Fruit fly (Drosophila melanogaster): ENCODE data around the gene CG31468.

CG31468 gene

DNA sequence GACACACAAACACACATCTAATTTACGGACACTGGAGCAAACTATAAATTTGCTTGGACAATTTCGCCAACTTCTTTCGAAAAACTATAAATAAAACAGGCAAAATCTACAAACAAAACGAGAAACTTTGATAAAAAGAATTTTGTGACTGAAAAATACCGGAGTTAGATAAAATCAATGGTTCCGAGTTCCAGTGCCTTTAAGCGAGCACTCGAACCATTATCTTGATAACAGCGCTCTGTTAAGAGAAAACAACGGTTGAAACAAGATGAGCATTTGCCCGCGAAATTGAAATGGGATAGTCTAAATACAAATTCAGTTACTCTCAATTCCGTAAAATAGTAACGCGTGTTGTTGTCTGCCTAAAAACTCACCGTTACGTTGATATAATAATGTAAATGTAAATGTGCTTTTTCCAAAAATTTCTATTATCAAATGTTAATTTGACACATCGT, 5.5 kb downstream of the CG31468 start, which contains the start of gene CG10254:
Gene CG10254 (minus strand): TSS at position 405 of the 455 bp plus-strand sequence.
- no peak for TF ChIP-seq Sp1 (GFP tag; optimal IDR thresholded peaks at IDR 0.05)
- TF ChIP-seq Mio (GFP tag; optimal IDR thresholded peaks at IDR 0.05), result no peak
- TF ChIP-seq br (GFP tag; optimal IDR thresholded peaks at IDR 0.05), result no peak
- no peak for TF ChIP-seq usp (GFP tag; optimal IDR thresholded peaks at IDR 0.05)
- no peak for TF ChIP-seq h (GFP tag; optimal IDR thresholded peaks at IDR 0.05)
- no peak for TF ChIP-seq sage (GFP tag; optimal IDR thresholded peaks at IDR 0.05)
- no peak for TF ChIP-seq Dfd (GFP tag; optimal IDR thresholded peaks at IDR 0.05)
- TF ChIP-seq Hr83 (GFP tag; optimal IDR thresholded peaks at IDR 0.05; ENCODE audit: poor library complexity, severe bottlenecking), result no peak
- no peak for TF ChIP-seq tai (GFP tag; optimal IDR thresholded peaks at IDR 0.05)
- no peak for TF ChIP-seq woc (GFP tag; optimal IDR thresholded peaks at IDR 0.05)
- TF ChIP-seq CrebA (GFP tag; optimal IDR thresholded peaks at IDR 0.05; ENCODE audit: borderline replicate concordance), result no peak
- TF ChIP-seq rgr (GFP tag; optimal IDR thresholded peaks at IDR 0.05), result no peak
- no peak for TF ChIP-seq pan (optimal IDR thresholded peaks at IDR 0.05)
- no peak for TF ChIP-seq fru (GFP tag; optimal IDR thresholded peaks at IDR 0.05)
- no peak for TF ChIP-seq Hnf4 (GFP tag; optimal IDR thresholded peaks at IDR 0.05)
- no peak for TF ChIP-seq OdsH (GFP tag; optimal IDR thresholded peaks at IDR 0.05)

DNA sequence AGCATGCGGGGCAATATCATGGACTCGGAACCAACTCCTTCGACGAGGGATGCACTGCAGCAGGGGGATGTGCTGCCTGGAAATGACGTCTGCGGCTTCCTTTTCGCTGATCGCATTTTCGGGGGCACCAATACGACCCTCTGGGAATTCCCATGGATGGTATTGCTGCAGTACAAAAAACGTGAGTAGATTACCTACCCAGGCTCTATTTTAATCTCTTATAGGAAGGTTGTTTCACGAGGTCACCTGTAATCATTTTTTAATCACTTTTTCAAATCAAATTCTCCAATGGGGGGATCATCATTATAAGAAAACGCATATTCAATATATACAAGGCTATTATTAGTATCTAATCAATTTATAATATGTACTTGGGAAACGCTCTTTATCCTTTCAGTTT, 13.2 kb downstream of the CG31468 start:
- TF ChIP-seq N (GFP tag; optimal IDR thresholded peaks at IDR 0.05) (no peak), dmrt93B (GFP tag; optimal IDR thresholded peaks at IDR 0.05) (no peak), foxo (GFP tag; optimal IDR thresholded peaks at IDR 0.05) (no peak), CrebA (GFP tag; optimal IDR thresholded peaks at IDR 0.05; ENCODE audit: borderline replicate concordance) (no peak), Jra (GFP tag; optimal IDR thresholded peaks at IDR 0.05) (no peak), br (GFP tag; optimal IDR thresholded peaks at IDR 0.05) (no peak), Rel (GFP tag; optimal IDR thresholded peaks at IDR 0.05) (no peak), Rel (tag; optimal IDR thresholded peaks at IDR 0.05) (peak; percentile 86), psq (GFP tag; optimal IDR thresholded peaks at IDR 0.05) (no peak)

DNA sequence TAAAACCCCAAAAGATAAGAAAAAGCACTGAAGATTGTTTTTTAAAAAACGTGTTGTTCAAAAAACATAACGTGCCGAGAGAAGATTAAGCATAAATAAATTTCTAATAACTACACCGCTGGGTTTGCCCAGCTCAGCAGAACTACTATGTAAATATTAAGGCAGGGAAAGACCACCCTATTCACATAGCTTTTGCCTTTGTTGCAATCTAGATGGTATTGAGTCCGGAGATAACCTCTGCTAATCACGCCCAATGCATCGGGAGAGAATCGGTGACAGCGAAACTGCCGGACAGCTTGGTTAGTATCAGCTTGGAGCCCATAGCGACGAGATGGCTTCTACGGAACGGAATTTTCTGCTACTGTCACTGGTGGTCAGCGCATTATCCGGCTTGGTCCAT, 14.2 kb downstream of the CG31468 start, which contains the start of gene SPE:
Gene SPE (plus strand): TSS at position 301 of the 400 bp plus-strand sequence.
- TF ChIP-seq Rel (GFP tag; optimal IDR thresholded peaks at IDR 0.05) (no peak), Rel (tag; optimal IDR thresholded peaks at IDR 0.05) (peak; percentile 68), GATAd (GFP tag; optimal IDR thresholded peaks at IDR 0.05) (no peak)

DNA sequence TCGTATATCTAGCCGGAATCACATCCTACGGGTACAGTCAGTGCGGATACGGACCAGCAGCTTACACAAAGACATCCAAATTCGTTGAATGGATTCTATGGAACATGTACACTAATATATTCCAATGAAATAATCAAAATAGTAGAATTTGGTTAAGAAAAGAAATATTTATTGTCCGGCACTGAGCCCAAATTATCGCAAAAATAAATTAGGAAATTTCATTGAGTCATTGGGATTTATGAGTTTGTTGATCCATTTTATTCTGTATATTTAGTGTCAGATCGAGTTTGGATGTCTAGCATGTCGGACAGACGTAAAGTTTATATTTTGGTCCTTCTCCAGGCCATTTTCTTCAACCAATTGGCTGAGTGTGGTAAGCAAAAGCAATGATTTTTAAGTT, 16.4 kb downstream of the CG31468 start, which contains the start of gene CG18754:
Gene CG18754 (plus strand): TSS at position 301 of the 400 bp plus-strand sequence.
- TF ChIP-seq Hnf4 (GFP tag; optimal IDR thresholded peaks at IDR 0.05) (no peak), CG32264 (GFP tag; optimal IDR thresholded peaks at IDR 0.05) (no peak)

DNA sequence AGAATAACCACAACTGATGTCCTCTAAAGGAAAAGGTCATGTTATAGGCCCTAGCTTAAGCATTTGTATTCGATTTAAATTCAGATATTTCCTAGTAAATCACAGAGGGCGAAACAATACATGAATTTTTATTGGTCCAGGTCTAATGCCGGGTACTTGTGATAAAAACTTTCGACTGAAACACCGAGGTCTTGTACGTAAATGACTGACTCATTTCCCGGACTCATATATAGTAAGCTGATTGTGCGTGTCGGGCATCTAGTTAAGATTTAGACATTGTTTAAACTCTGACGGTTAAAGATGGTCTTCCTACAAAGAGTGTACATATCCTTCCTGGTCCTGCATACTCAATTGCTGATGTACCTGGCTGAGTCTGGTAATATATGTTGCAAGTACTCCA, 18.0 kb downstream of the CG31468 start, which contains the start of gene CG16710:
Gene CG16710 (plus strand): TSS at position 301 of the 400 bp plus-strand sequence.
- TF ChIP-seq N (GFP tag; optimal IDR thresholded peaks at IDR 0.05) (no peak), foxo (GFP tag; optimal IDR thresholded peaks at IDR 0.05) (no peak), fru (GFP tag; optimal IDR thresholded peaks at IDR 0.05) (no peak), Hr83 (GFP tag; optimal IDR thresholded peaks at IDR 0.05; ENCODE audit: poor library complexity, severe bottlenecking) (no peak), Jra (GFP tag; optimal IDR thresholded peaks at IDR 0.05) (no peak), rgr (GFP tag; optimal IDR thresholded peaks at IDR 0.05) (no peak), OdsH (GFP tag; optimal IDR thresholded peaks at IDR 0.05) (no peak), usp (GFP tag; optimal IDR thresholded peaks at IDR 0.05) (no peak), GATAd (GFP tag; optimal IDR thresholded peaks at IDR 0.05) (no peak)

DNA sequence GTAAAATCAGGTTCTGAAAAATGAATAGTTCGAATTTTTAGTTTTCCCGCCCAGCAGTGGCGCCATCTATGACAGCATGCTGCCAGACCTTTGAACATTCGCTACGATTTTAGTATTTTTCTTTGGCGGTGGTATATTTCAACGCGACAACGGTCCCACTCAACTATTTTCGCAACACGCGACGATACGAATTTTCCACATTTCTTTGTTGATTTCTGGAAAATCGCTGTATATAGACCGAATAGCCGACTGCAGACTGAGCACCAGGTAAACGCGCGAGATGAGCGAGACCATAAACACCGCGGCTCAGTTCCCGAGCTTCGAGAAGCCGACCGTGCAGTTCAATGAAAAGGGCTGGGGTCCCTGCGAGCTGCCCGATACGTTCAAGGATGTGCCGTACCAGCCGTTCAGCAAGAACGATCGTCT, 20.2 kb downstream of the CG31468 start, which contains the start of gene eIF3d1:
Gene eIF3d1 (plus strand): TSS at position 129 of the 426 bp plus-strand sequence.
- no peak for TF ChIP-seq Rel (GFP tag; optimal IDR thresholded peaks at IDR 0.05)
- no peak for TF ChIP-seq Rel (tag; optimal IDR thresholded peaks at IDR 0.05)
- peak; percentile 1 for TF ChIP-seq br (GFP tag; optimal IDR thresholded peaks at IDR 0.05)
- TF ChIP-seq CG9705 (GFP tag; optimal IDR thresholded peaks at IDR 0.05), result no peak
- TF ChIP-seq Dif (GFP tag; optimal IDR thresholded peaks at IDR 0.05; ENCODE audit: partially characterized antibody), result peak; percentile 32
- TF ChIP-seq usp (GFP tag; optimal IDR thresholded peaks at IDR 0.05), result no peak
- no peak for TF ChIP-seq sv (GFP tag; optimal IDR thresholded peaks at IDR 0.05)
- no peak for TF ChIP-seq fru (GFP tag; optimal IDR thresholded peaks at IDR 0.05)
- TF ChIP-seq dl (GFP tag; optimal IDR thresholded peaks at IDR 0.05; ENCODE audit: insufficient read depth in 1 of 2, partially characterized antibody in 2 of 2), result peak in 1 of 2 experiments; percentile 1
- peak; percentile 21 for TF ChIP-seq rgr (GFP tag; optimal IDR thresholded peaks at IDR 0.05)
- peak; percentile 11 for TF ChIP-seq Myc (optimal IDR thresholded peaks at IDR 0.05)
- TF ChIP-seq HLH106 (tag; optimal IDR thresholded peaks at IDR 0.05), result peak; percentile 17
- no peak for TF ChIP-seq Hr78 (GFP tag; optimal IDR thresholded peaks at IDR 0.05)
- TF ChIP-seq foxo (GFP tag; optimal IDR thresholded peaks at IDR 0.05), result no peak
- no peak for TF ChIP-seq GATAd (GFP tag; optimal IDR thresholded peaks at IDR 0.05)
- TF ChIP-seq OdsH (GFP tag; optimal IDR thresholded peaks at IDR 0.05), result no peak
- no peak for TF ChIP-seq Hr83 (GFP tag; optimal IDR thresholded peaks at IDR 0.05; ENCODE audit: poor library complexity, severe bottlenecking)
- no peak for TF ChIP-seq Hnf4 (GFP tag; optimal IDR thresholded peaks at IDR 0.05)
- TF ChIP-seq Jra (GFP tag; optimal IDR thresholded peaks at IDR 0.05), result no peak
- TF ChIP-seq psq (GFP tag; optimal IDR thresholded peaks at IDR 0.05), result no peak
- TF ChIP-seq Sp1 (GFP tag; optimal IDR thresholded peaks at IDR 0.05), result no peak
- TF ChIP-seq dmrt93B (GFP tag; optimal IDR thresholded peaks at IDR 0.05), result no peak
- TF ChIP-seq lola (GFP tag; optimal IDR thresholded peaks at IDR 0.05), result no peak
- no peak for TF ChIP-seq tai (GFP tag; optimal IDR thresholded peaks at IDR 0.05)
- TF ChIP-seq CG32264 (GFP tag; optimal IDR thresholded peaks at IDR 0.05), result no peak
- no peak for TF ChIP-seq brk (GFP tag; optimal IDR thresholded peaks at IDR 0.05)
- no peak for TF ChIP-seq N (GFP tag; optimal IDR thresholded peaks at IDR 0.05)
- TF ChIP-seq Vsx2 (GFP tag; optimal IDR thresholded peaks at IDR 0.05; ENCODE audit: partially characterized antibody), result no peak
- no peak for TF ChIP-seq ey (GFP tag; optimal IDR thresholded peaks at IDR 0.05)
- TF ChIP-seq h (GFP tag; optimal IDR thresholded peaks at IDR 0.05), result no peak
